Fruit fly (Drosophila melanogaster) whole organism, prepupa: ENCODE data around the gene CG31676.

Experiments used
- Blimp-1 ChIP-seq: fragments of 200-800 bp; sonication (Bioruptor generic); optimal IDR thresholded peaks from 3 replicates; lab custom pipeline; 2017; ENCODE audit warnings: missing biosample characterization, missing genetic modification characterization, mild to moderate bottlenecking, moderate library complexity, missing genetic modification reagents
- CG10631 ChIP-seq: fragments of 200-800 bp; sonication (Bioruptor generic); optimal IDR thresholded peaks from 2 replicates; lab custom pipeline; 2016; ENCODE audit warnings: missing biosample characterization, missing genetic modification characterization
- CG10669 ChIP-seq: fragments of 200-800 bp; sonication (Bioruptor generic); optimal IDR thresholded peaks from 3 replicates; lab custom pipeline; 2018; ENCODE audit warnings: missing biosample characterization, mild to moderate bottlenecking, missing genetic modification characterization, moderate library complexity
- CG11294 ChIP-seq: fragments of 200-800 bp; sonication (Bioruptor generic); IDR thresholded peaks from 2 replicates; pipeline ENCODE4 v1.3.6; 2022; ENCODE audit warnings: missing biosample characterization, missing genetic modification characterization
- CG11762 ChIP-seq: fragments of 200-800 bp; sonication (Bioruptor generic); optimal IDR thresholded peaks from 3 replicates; lab custom pipeline; 2016; ENCODE audit warnings: missing biosample characterization, missing genetic modification characterization; ENCODE audit not compliant: insufficient read depth
- CG15336 ChIP-seq: fragments of 200-800 bp; sonication (Bioruptor generic); IDR thresholded peaks from 2 replicates; pipeline ENCODE4 v1.3.6; 2022; ENCODE audit warnings: missing biosample characterization, missing genetic modification characterization
- CG1621 ChIP-seq: fragments of 200-800 bp; sonication (Bioruptor generic); optimal IDR thresholded peaks from 3 replicates; lab custom pipeline; 2018; ENCODE audit warnings: missing biosample characterization, mild to moderate bottlenecking, missing genetic modification characterization
- CG16779 ChIP-seq: fragments of 200-800 bp; sonication (Bioruptor generic); optimal IDR thresholded peaks from 3 replicates; lab custom pipeline; 2017; ENCODE audit warnings: missing biosample characterization, mild to moderate bottlenecking, missing genetic modification characterization
- CG3032 ChIP-seq: fragments of 200-800 bp; optimal IDR thresholded peaks from 2 replicates; lab custom pipeline; 2019; ENCODE audit warnings: missing biosample characterization, mild to moderate bottlenecking, missing genetic modification characterization, moderate library complexity
- CG4318 ChIP-seq: fragments of 200-800 bp; sonication (Bioruptor generic); optimal IDR thresholded peaks from 3 replicates; lab custom pipeline; 2017; ENCODE audit warnings: missing biosample characterization, mild to moderate bottlenecking, missing genetic modification characterization
- CG6163 ChIP-seq: fragments of 200-800 bp; sonication (Bioruptor generic); IDR thresholded peaks from 3 replicates; pipeline ENCODE4 v1.3.6; 2022; ENCODE audit warnings: missing biosample characterization, missing genetic modification characterization
- CG6276 ChIP-seq: fragments of 200-800 bp; sonication (Bioruptor generic); optimal IDR thresholded peaks from 2 replicates; lab custom pipeline; 2017; ENCODE audit warnings: missing biosample characterization, mild to moderate bottlenecking, missing genetic modification characterization
- CG6808 ChIP-seq: fragments of 200-800 bp; sonication (Bioruptor generic); optimal IDR thresholded peaks from 3 replicates; lab custom pipeline; 2017; ENCODE audit warnings: missing biosample characterization, missing genetic modification characterization, mild to moderate bottlenecking, moderate library complexity, missing genetic modification reagents
- CG6854 ChIP-seq: fragments of 200-800 bp; sonication (Bioruptor generic); optimal IDR thresholded peaks from 2 replicates; lab custom pipeline; 2017; ENCODE audit warnings: missing biosample characterization, mild to moderate bottlenecking, missing genetic modification characterization
- CG7368 ChIP-seq: fragments of 200-800 bp; sonication (Bioruptor generic); optimal IDR thresholded peaks from 3 replicates; lab custom pipeline; 2016; ENCODE audit warnings: missing biosample characterization, missing genetic modification characterization
- CG8319 ChIP-seq: fragments of 200-800 bp; sonication (Bioruptor generic); optimal IDR thresholded peaks from 3 replicates; lab custom pipeline; 2016; ENCODE audit warnings: missing biosample characterization, missing genetic modification characterization
- Eip75B ChIP-seq: fragments of 200-800 bp; sonication (Bioruptor generic); optimal IDR thresholded peaks from 3 replicates; lab custom pipeline; 2016; ENCODE audit warnings: missing biosample characterization, missing genetic modification characterization
- Eip78C ChIP-seq: fragments of 200-800 bp; sonication (Bioruptor generic); peaks from one replicate; lab custom pipeline; 2016; ENCODE audit warnings: missing biosample characterization, missing genetic modification characterization
- Eip93F ChIP-seq: fragments of 200-800 bp; sonication (Bioruptor generic); optimal IDR thresholded peaks from 2 replicates; lab custom pipeline; 2016; ENCODE audit warnings: missing biosample characterization, mild to moderate bottlenecking, missing genetic modification characterization
- Ets96B ChIP-seq: fragments of 200-800 bp; optimal IDR thresholded peaks from 2 replicates; lab custom pipeline; 2019; ENCODE audit warnings: missing biosample characterization, mild to moderate bottlenecking, missing genetic modification characterization, moderate library complexity
- Gug ChIP-seq: fragments of 200-800 bp; sonication (Bioruptor generic); IDR thresholded peaks from 2 replicates; pipeline ENCODE4 v1.3.6; 2022; ENCODE audit warnings: missing biosample characterization, missing genetic modification characterization
- Hr39 ChIP-seq: fragments of 200-800 bp; sonication (Bioruptor generic); optimal IDR thresholded peaks from 2 replicates; lab custom pipeline; 2016; ENCODE audit warnings: missing biosample characterization, missing genetic modification characterization
- Lpt ChIP-seq: fragments of 200-800 bp; sonication (Bioruptor generic); optimal IDR thresholded peaks from 3 replicates; lab custom pipeline; 2016; ENCODE audit warnings: missing biosample characterization, missing genetic modification characterization
- Smox ChIP-seq: fragments of 200-800 bp; sonication (Bioruptor generic); optimal IDR thresholded peaks from 3 replicates; lab custom pipeline; 2016; ENCODE audit warnings: missing biosample characterization, missing genetic modification characterization
- Sox14 ChIP-seq: fragments of 200-800 bp; sonication (Bioruptor generic); optimal IDR thresholded peaks from 3 replicates; lab custom pipeline; 2016; ENCODE audit warnings: missing biosample characterization, missing genetic modification characterization
- Sox15 ChIP-seq: fragments of 200-800 bp; sonication (Bioruptor generic); optimal IDR thresholded peaks from 3 replicates; lab custom pipeline; 2016; ENCODE audit warnings: missing biosample characterization, missing genetic modification characterization
- achi ChIP-seq: fragments of 200-800 bp; sonication (Bioruptor generic); optimal IDR thresholded peaks from 3 replicates; lab custom pipeline; 2016; ENCODE audit warnings: missing biosample characterization, missing genetic modification characterization
- acj6 ChIP-seq: fragments of 200-800 bp; sonication (Bioruptor generic); optimal IDR thresholded peaks from 3 replicates; lab custom pipeline; 2016; ENCODE audit warnings: missing biosample characterization, missing genetic modification characterization
- dac ChIP-seq: fragments of 200-800 bp; sonication (Bioruptor generic); optimal IDR thresholded peaks from 2 replicates; lab custom pipeline; 2017; ENCODE audit warnings: missing biosample characterization, mild to moderate bottlenecking, missing genetic modification characterization
- dsx ChIP-seq: fragments of 200-800 bp; optimal IDR thresholded peaks from 3 replicates; lab custom pipeline; 2019; ENCODE audit warnings: missing biosample characterization, mild to moderate bottlenecking, missing genetic modification characterization, moderate library complexity; ENCODE audit not compliant: poor library complexity, severe bottlenecking
- esn ChIP-seq: fragments of 200-800 bp; sonication (Bioruptor generic); optimal IDR thresholded peaks from 2 replicates; lab custom pipeline; 2016; ENCODE audit warnings: missing biosample characterization, mild to moderate bottlenecking, missing genetic modification characterization, moderate library complexity
- fd85E ChIP-seq: fragments of 200-800 bp; sonication (Bioruptor generic); optimal IDR thresholded peaks from 3 replicates; lab custom pipeline; 2016; ENCODE audit warnings: missing biosample characterization, missing genetic modification characterization
- fkh ChIP-seq: fragments of 200-800 bp; sonication (Bioruptor generic); optimal IDR thresholded peaks from 3 replicates; lab custom pipeline; 2017; ENCODE audit warnings: missing biosample characterization, mild to moderate bottlenecking, missing genetic modification characterization, moderate library complexity
- salr ChIP-seq, 2 experiments: fragments of 200-800 bp; sonication (Bioruptor generic); optimal IDR thresholded peaks; 3 replicates each; lab custom pipeline; 2016 to 2018; ENCODE audit warnings: missing biosample characterization in 2 of 2, missing genetic modification characterization in 2 of 2, mild to moderate bottlenecking in 1 of 2
- spab ChIP-seq: fragments of 200-800 bp; sonication (Bioruptor generic); optimal IDR thresholded peaks from 2 replicates; lab custom pipeline; 2017; ENCODE audit warnings: missing biosample characterization, mild to moderate bottlenecking, missing genetic modification characterization, missing genetic modification reagents
- svp ChIP-seq: fragments of 200-800 bp; sonication (Bioruptor generic); peaks from one replicate; lab custom pipeline; 2016; ENCODE audit warnings: missing biosample characterization, missing genetic modification characterization
- vri ChIP-seq: fragments of 200-800 bp; sonication (Bioruptor generic); optimal IDR thresholded peaks from 3 replicates; lab custom pipeline; 2016; ENCODE audit warnings: missing biosample characterization, mild to moderate bottlenecking, missing genetic modification characterization

The CG31676 gene

DNA sequence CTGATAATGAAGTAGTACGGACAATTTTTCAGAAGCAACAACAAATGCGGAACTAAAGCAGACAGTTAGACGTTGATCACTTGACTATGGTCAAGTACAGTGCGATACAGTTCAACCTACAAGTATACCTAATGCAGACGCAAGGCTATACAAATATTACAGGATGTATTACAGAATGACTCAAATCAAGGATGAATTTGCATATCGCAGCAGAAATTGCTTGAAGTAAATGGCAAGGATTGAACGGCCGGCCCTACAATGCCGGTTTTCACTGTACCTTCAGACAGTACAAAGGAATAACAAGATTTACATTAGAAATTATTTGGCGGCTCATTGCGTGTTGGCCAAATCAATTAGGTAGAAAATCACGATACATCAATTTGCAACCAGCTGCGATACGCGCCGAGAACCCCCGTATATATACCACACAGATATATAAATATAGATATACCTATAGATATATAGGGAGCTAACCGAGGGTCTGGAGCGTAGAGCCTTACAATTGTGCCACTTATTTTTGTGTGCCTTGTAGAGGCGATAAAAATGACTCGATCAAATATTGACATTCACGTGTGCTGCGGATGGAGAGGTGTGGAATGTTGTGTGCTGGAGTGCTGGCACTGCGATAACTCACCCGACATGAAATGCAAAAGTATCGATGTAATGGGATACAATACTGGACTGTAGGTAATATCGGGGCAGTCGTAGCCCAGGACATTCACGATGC, 41.0 kb downstream of the CG31676 start (continued):
- TF ChIP-seq Eip75B (GFP tag; lab: Kevin White, UChicago) (no peak), Smox (GFP tag; lab: Kevin White, UChicago) (no peak), esn (GFP tag; lab: Kevin White, UChicago) (no peak), CG3032 (tag; lab: Kevin White, UChicago) (no peak), Hr39 (GFP tag; lab: Kevin White, UChicago) (peak; percentile 6), Ets96B (tag; lab: Kevin White, UChicago) (no peak), Gug (GFP tag; lab: Robert Waterston, UW) (no peak), vri (GFP tag; lab: Kevin White, UChicago) (peak; percentile 52), Blimp-1 (no peak), achi (GFP tag; lab: Kevin White, UChicago) (no peak), Lpt (GFP tag; lab: Kevin White, UChicago) (no peak), dsx (GFP tag; lab: Kevin White, UChicago) (no peak), CG6854 (GFP tag; lab: Kevin White, UChicago) (peak; percentile 47), CG1621 (no peak), Sox14 (GFP tag; lab: Kevin White, UChicago) (no peak)

DNA sequence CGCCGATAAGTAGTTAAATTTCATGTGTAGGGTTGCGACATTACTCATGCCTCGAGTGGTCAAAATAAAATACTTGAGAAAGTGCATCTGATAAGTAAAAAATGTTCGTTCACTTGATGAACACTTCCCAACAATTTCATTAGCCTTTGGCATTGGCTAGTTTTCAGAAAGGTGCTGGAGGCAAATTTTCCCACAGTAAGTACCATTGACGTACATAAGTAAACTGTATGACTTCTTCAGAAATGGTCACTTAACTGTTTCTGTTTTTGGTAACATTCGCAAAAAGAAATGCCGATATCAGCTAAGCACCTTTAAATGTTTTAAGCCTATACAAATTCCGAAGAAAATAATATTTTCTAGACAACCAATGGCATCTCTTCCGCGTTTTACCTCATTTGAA, 42.5 kb downstream of the CG31676 start:
- TF ChIP-seq acj6 (GFP tag; lab: Kevin White, UChicago): no peak
- TF ChIP-seq Eip78C (GFP tag; lab: Kevin White, UChicago): no peak
- TF ChIP-seq Ets96B (tag; lab: Kevin White, UChicago): no peak
- no peak for TF ChIP-seq CG11762 (GFP tag; lab: Kevin White, UChicago)
- no peak for TF ChIP-seq Hr39 (GFP tag; lab: Kevin White, UChicago)
- no peak for TF ChIP-seq CG4318 (GFP tag; lab: Kevin White, UChicago)
- TF ChIP-seq CG16779: no peak
- TF ChIP-seq CG6276 (GFP tag; lab: Kevin White, UChicago): no peak
- no peak for TF ChIP-seq achi (GFP tag; lab: Kevin White, UChicago)
- no peak for TF ChIP-seq dac (GFP tag; lab: Kevin White, UChicago)
- no peak for TF ChIP-seq Sox15 (GFP tag; lab: Kevin White, UChicago)
- no peak for TF ChIP-seq CG10631 (GFP tag; lab: Kevin White, UChicago)
- TF ChIP-seq Eip93F: no peak
- TF ChIP-seq svp (GFP tag; lab: Kevin White, UChicago): no peak
- no peak for TF ChIP-seq CG7368
- no peak for TF ChIP-seq CG8319 (GFP tag; lab: Kevin White, UChicago)
- TF ChIP-seq Gug (GFP tag; lab: Robert Waterston, UW): no peak
- TF ChIP-seq CG6808 (GFP tag; lab: Kevin White, UChicago): no peak
- TF ChIP-seq fkh (GFP tag; lab: Kevin White, UChicago): no peak
- no peak for TF ChIP-seq spab (GFP tag; lab: Kevin White, UChicago)

DNA sequence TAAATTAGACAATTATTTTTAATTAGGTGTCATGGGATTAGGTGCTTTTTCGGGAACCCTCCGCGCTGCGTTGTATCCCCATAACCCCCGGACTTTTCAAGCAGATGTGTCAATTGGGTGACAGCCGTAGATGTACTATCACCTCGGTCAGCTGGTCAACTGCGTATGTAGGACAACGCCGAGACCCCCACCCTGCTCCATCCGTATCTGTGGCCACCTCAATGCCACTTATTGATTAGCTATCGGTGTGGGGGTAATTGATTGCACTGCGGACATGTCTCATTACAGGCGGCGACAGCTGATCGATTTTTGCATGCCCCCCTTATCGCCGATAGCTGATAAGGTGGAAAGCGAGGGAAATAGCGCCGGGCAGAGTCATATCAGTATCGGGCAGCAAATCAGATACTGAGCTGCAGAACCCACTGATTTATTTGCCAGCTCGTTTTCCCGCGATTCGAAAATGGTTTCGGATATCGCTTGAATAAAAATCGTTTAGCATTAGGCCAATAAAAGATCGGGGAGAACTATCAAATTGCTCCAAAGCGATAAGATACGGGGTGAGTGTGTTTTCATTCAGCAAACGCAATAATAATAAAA, 43.2 kb downstream of the CG31676 start:
- TF ChIP-seq Sox14 (GFP tag; lab: Kevin White, UChicago): no peak
- no peak for TF ChIP-seq fd85E (GFP tag; lab: Kevin White, UChicago)
- no peak for TF ChIP-seq CG15336 (GFP tag; lab: Robert Waterston, UW)
- no peak for TF ChIP-seq CG6163 (GFP tag; lab: Robert Waterston, UW)
- TF ChIP-seq vri (GFP tag; lab: Kevin White, UChicago): peak; percentile 31
- no peak for TF ChIP-seq salr (GFP tag; optimal IDR thresholded peaks at IDR 0.05; lab: Kevin White, UChicago)
- no peak for TF ChIP-seq CG10669 (GFP tag; lab: Kevin White, UChicago)
- TF ChIP-seq svp (GFP tag; lab: Kevin White, UChicago): peak; percentile 99
- TF ChIP-seq CG4318 (GFP tag; lab: Kevin White, UChicago): no peak
- TF ChIP-seq CG11294: no peak
- TF ChIP-seq CG6854 (GFP tag; lab: Kevin White, UChicago): no peak
